Worm (Caenorhabditis elegans): ENCODE results near the gene W01C8.5.

W01C8.5 gene

ce11 chrX:5686065-5686464 lies 11.0 kb downstream of the W01C8.5 start, which contains the start of gene set-20:
set-20 (minus strand) TSS chrX:5686158.
- no peak for TF ChIP-seq tlp-1 (tag; optimal IDR thresholded peaks at IDR 0.05)
- no peak for TF ChIP-seq ceh-63 (GFP tag; optimal IDR thresholded peaks at IDR 0.05)
- TF ChIP-seq swsn-7 (tag; optimal IDR thresholded peaks at IDR 0.05), result peak; percentile 43
- TF ChIP-seq lin-35 (GFP tag; optimal IDR thresholded peaks at IDR 0.05), result peak; percentile 41 to 42
- TF ChIP-seq lin-14 (GFP tag; optimal IDR thresholded peaks at IDR 0.05), result peak; percentile 95
- TF ChIP-seq nhr-19 (GFP tag; conservative IDR thresholded peaks at IDR 0.05), result peak; percentile 46
- TF ChIP-seq xbp-1 (tag; optimal IDR thresholded peaks at IDR 0.05), result peak; percentile 45
- peak in 1 of 2 experiments; percentile 47 for TF ChIP-seq lsy-2 (tag; optimal IDR thresholded peaks at IDR 0.05)
- peak; percentile 45 for TF ChIP-seq ztf-4 (tag; optimal IDR thresholded peaks at IDR 0.05)
- TF ChIP-seq nhr-71 (tag; optimal IDR thresholded peaks at IDR 0.05), result peak; percentile 72
- peak in 1 of 2 experiments; percentile 38 for TF ChIP-seq ztf-11 (tag; optimal IDR thresholded peaks at IDR 0.05)
- no peak for TF ChIP-seq dpl-1 (GFP tag; optimal IDR thresholded peaks at IDR 0.05)
- TF ChIP-seq sup-37 (GFP tag; optimal IDR thresholded peaks at IDR 0.05), result no peak
- TF ChIP-seq C16A3.4 (tag; optimal IDR thresholded peaks at IDR 0.05), result peak; percentile 26
- TF ChIP-seq F16B12.6 (tag; optimal IDR thresholded peaks at IDR 0.05), result no peak
- no peak for TF ChIP-seq nhr-237 (tag; optimal IDR thresholded peaks at IDR 0.05)
- TF ChIP-seq tbx-2 (tag; optimal IDR thresholded peaks at IDR 0.05), result no peak
- no peak for TF ChIP-seq elt-2 (tag; optimal IDR thresholded peaks at IDR 0.05)
- peak; percentile 57 for TF ChIP-seq fkh-10 (GFP tag; optimal IDR thresholded peaks at IDR 0.05)
- TF ChIP-seq ceh-90 (tag; optimal IDR thresholded peaks at IDR 0.05), result no peak
- no peak for TF ChIP-seq irx-1 (tag; optimal IDR thresholded peaks at IDR 0.05)
- TF ChIP-seq Y116A8C.19 (tag; optimal IDR thresholded peaks at IDR 0.05; ENCODE audit: borderline replicate concordance), result no peak
- peak; percentile 13 for TF ChIP-seq unc-86 (tag; optimal IDR thresholded peaks at IDR 0.05)
- peak; percentile 10 for TF ChIP-seq egl-13 (tag; optimal IDR thresholded peaks at IDR 0.05)
- no peak for TF ChIP-seq fos-1 (tag; optimal IDR thresholded peaks at IDR 0.05)
- TF ChIP-seq fkh-4 (tag; optimal IDR thresholded peaks at IDR 0.05; ENCODE audit: borderline replicate concordance), result no peak
- TF ChIP-seq zip-4 (GFP tag; optimal IDR thresholded peaks at IDR 0.05), result no peak
- peak in 1 of 2 experiments; percentile 17 for TF ChIP-seq efl-1 (optimal IDR thresholded peaks at IDR 0.05)
- TF ChIP-seq efl-1 (GFP tag; optimal IDR thresholded peaks at IDR 0.05 in 1 of 2), result no peak
- TF ChIP-seq dsc-1 (tag; optimal IDR thresholded peaks at IDR 0.05), result peak; percentile 29
- no peak for TF ChIP-seq pqm-1 (tag; optimal IDR thresholded peaks at IDR 0.05)
- no peak for TF ChIP-seq ama-1 (optimal IDR thresholded peaks at IDR 0.05)
- no peak for TF ChIP-seq unc-30 (tag; optimal IDR thresholded peaks at IDR 0.05)
- TF ChIP-seq nhr-76 (tag; optimal IDR thresholded peaks at IDR 0.05), result no peak
- TF ChIP-seq snu-23 (GFP tag; optimal IDR thresholded peaks at IDR 0.05), result peak; percentile 84
- TF ChIP-seq nhr-84 (tag; optimal IDR thresholded peaks at IDR 0.05), result no peak
- peak; percentile 20; the same call in 1 of the 2 replicates for TF ChIP-seq grh-1 (GFP tag; IDR thresholded peaks at IDR 0.05)
- TF ChIP-seq egl-27 (tag; optimal IDR thresholded peaks at IDR 0.05), result no peak
- peak; percentile 58 for TF ChIP-seq nhr-47 (tag; optimal IDR thresholded peaks at IDR 0.05)
- TF ChIP-seq blmp-1 (tag; optimal IDR thresholded peaks at IDR 0.05), result peak; percentile 69
- TF ChIP-seq elt-3 (tag; optimal IDR thresholded peaks at IDR 0.05), result peak in 1 of 6 experiments; percentile 18
- peak in 1 of 2 experiments; percentile 58 for TF ChIP-seq mdl-1 (tag; optimal IDR thresholded peaks at IDR 0.05)
- TF ChIP-seq nhr-28 (tag; optimal IDR thresholded peaks at IDR 0.05), result no peak
- TF ChIP-seq nhr-90 (tag; optimal IDR thresholded peaks at IDR 0.05; ENCODE audit: poor library complexity), result no peak
- TF ChIP-seq mab-9 (GFP tag; IDR thresholded peaks at IDR 0.05), result no peak
- no peak for TF ChIP-seq lin-13 (GFP tag; optimal IDR thresholded peaks at IDR 0.05)
- TF ChIP-seq fkh-8 (tag; optimal IDR thresholded peaks at IDR 0.05), result peak; percentile 69
- peak; percentile 86 for TF ChIP-seq nhr-85 (tag)
- peak in 2 of 3 experiments; percentile 27 to 45 for TF ChIP-seq ceh-82 (tag; optimal IDR thresholded peaks at IDR 0.05)
- no peak for TF ChIP-seq ces-1 (GFP tag; optimal IDR thresholded peaks at IDR 0.05)
- TF ChIP-seq sox-4 (tag; optimal IDR thresholded peaks at IDR 0.05), result no peak
- no peak for TF ChIP-seq ceh-8 (GFP tag; optimal IDR thresholded peaks at IDR 0.05)
- TF ChIP-seq hlh-17 (GFP tag; optimal IDR thresholded peaks at IDR 0.05; ENCODE audit: borderline replicate concordance), result no peak
- peak; percentile 80 for TF ChIP-seq mep-1 (tag; optimal IDR thresholded peaks at IDR 0.05)

Measured in whole organism, L1 larva.